Worm (Caenorhabditis elegans): ENCODE measurements around the gene ZK721.3.

The ZK721.3 gene

DNA sequence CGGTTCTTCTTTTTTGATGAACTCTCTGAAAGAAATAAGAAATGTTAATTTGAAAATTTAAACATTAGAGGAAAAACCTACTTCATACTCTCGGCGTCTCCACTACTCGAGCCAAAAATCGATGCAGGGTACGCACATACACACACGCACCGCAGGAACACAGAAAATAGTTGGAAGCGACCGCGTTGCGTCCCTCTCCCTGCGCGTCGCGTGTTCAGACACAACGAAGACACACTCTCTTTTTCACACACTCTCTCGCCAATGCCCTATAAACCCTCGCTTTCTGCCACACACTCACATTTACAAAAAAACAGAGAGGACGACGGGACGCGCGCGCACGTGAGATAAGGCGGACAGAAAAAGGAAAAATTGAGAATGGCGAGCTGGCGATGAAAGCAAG is 26.6 kb downstream of the ZK721.3 start, which contains the start of gene R04E5.9 (continued):
- no peak for TF ChIP-seq nhr-12 (tag; optimal IDR thresholded peaks at IDR 0.05)
- TF ChIP-seq sea-2 (GFP tag; optimal IDR thresholded peaks at IDR 0.05), result peak; percentile 90
- TF ChIP-seq ztf-11 (tag; optimal IDR thresholded peaks at IDR 0.05), result no peak
- peak; percentile 89 for TF ChIP-seq mdl-1 (tag; optimal IDR thresholded peaks at IDR 0.05)
- TF ChIP-seq unc-39 (tag; optimal IDR thresholded peaks at IDR 0.05), result no peak
- TF ChIP-seq zag-1 (tag; optimal IDR thresholded peaks at IDR 0.05), result no peak
- no peak for TF ChIP-seq nhr-67 (tag; optimal IDR thresholded peaks at IDR 0.05)
- no peak for TF ChIP-seq nhr-237 (tag; optimal IDR thresholded peaks at IDR 0.05)
- TF ChIP-seq nhr-77 (tag; optimal IDR thresholded peaks at IDR 0.05), result no peak
- TF ChIP-seq elt-3 (tag; optimal IDR thresholded peaks at IDR 0.05), result no peak
- TF ChIP-seq lsy-12 (tag; optimal IDR thresholded peaks at IDR 0.05), result peak; percentile 10
- TF ChIP-seq tbx-2 (tag; optimal IDR thresholded peaks at IDR 0.05), result peak; percentile 64
- peak; percentile 52 for TF ChIP-seq R02D3.7 (tag; optimal IDR thresholded peaks at IDR 0.05)
- TF ChIP-seq elt-1 (tag; optimal IDR thresholded peaks at IDR 0.05), result peak; percentile 57

DNA sequence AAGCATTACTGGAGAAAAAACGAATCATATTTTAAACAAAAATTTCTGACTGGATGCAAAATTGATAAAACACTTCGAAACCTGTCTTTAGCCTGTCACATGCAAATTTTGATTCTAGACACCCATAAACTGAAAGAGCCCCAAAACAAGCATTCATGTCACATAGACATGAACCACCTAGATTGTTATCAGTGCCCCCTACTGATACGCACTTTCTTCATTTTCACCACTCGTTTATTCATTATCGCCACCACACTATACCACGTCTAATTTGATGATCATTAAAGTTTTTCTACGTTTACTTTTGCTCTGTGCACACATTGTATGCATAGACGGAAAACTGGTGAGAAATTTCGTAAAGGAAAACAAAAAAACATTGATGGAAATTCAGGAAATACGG is 27.6 kb downstream of the ZK721.3 start, which contains the start of gene cnnm-2:
Gene cnnm-2 (plus strand): TSS at position 190 of the 400 bp plus-strand sequence.
- TF ChIP-seq egl-27 (tag; optimal IDR thresholded peaks at IDR 0.05) (no peak), elt-2 (tag; optimal IDR thresholded peaks at IDR 0.05) (peak; percentile 89), nhr-12 (tag; optimal IDR thresholded peaks at IDR 0.05) (no peak), lin-39 (tag; optimal IDR thresholded peaks at IDR 0.05) (no peak), ama-1 (optimal IDR thresholded peaks at IDR 0.05) (no peak), ZK546.5 (tag; optimal IDR thresholded peaks at IDR 0.05) (no peak), pqm-1 (tag; optimal IDR thresholded peaks at IDR 0.05) (peak; percentile 63), nhr-77 (tag; optimal IDR thresholded peaks at IDR 0.05) (no peak), lin-15B (tag; optimal IDR thresholded peaks at IDR 0.05) (no peak), skn-1 (tag; optimal IDR thresholded peaks at IDR 0.05) (no peak), R02D3.7 (tag; optimal IDR thresholded peaks at IDR 0.05) (no peak), nhr-11 (tag; optimal IDR thresholded peaks at IDR 0.05) (no peak), unc-62 (GFP tag; optimal IDR thresholded peaks at IDR 0.05) (no peak), pha-4 (tag; optimal IDR thresholded peaks at IDR 0.05) (peak; percentile 15)

DNA sequence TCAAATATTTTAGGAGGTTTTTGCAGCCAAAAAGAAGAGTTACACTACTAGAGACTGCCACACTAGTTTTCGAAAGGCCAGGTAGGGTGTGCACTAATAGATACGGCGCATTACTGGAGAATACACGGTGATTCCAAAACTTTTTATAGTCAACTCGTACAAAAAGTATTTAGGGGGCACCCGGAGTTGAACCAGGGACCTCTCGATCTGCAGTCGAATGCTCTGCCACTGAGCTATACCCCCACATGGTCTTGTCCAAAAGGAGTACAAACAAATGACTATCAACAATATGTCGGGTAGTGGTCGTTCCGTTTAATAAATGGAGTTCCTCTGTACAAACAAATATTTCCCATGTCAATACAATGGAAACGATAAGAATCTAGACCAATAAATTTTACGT is 33.6 kb downstream of the ZK721.3 start:
- TF ChIP-seq R02D3.7 (tag; optimal IDR thresholded peaks at IDR 0.05), result no peak
- no peak for TF ChIP-seq nhr-76 (tag; optimal IDR thresholded peaks at IDR 0.05)
- no peak for TF ChIP-seq snpc-4 (tag; optimal IDR thresholded peaks at IDR 0.05)
- no peak for TF ChIP-seq nhr-67 (tag; optimal IDR thresholded peaks at IDR 0.05)
- TF ChIP-seq elt-2 (tag; optimal IDR thresholded peaks at IDR 0.05), result peak; percentile 47
- no peak for TF ChIP-seq nfya-1 (tag; optimal IDR thresholded peaks at IDR 0.05; ENCODE audit: insufficient read depth)
- TF ChIP-seq pqm-1 (tag; optimal IDR thresholded peaks at IDR 0.05), result peak; percentile 15
- no peak for TF ChIP-seq egl-5 (tag; optimal IDR thresholded peaks at IDR 0.05)
- no peak for TF ChIP-seq nhr-25 (tag; optimal IDR thresholded peaks at IDR 0.05)
- TF ChIP-seq tbx-2 (tag; optimal IDR thresholded peaks at IDR 0.05), result no peak
- TF ChIP-seq hmg-11 (tag; optimal IDR thresholded peaks at IDR 0.05), result no peak
- TF ChIP-seq pha-4 (tag; optimal IDR thresholded peaks at IDR 0.05), result peak; percentile 43

DNA sequence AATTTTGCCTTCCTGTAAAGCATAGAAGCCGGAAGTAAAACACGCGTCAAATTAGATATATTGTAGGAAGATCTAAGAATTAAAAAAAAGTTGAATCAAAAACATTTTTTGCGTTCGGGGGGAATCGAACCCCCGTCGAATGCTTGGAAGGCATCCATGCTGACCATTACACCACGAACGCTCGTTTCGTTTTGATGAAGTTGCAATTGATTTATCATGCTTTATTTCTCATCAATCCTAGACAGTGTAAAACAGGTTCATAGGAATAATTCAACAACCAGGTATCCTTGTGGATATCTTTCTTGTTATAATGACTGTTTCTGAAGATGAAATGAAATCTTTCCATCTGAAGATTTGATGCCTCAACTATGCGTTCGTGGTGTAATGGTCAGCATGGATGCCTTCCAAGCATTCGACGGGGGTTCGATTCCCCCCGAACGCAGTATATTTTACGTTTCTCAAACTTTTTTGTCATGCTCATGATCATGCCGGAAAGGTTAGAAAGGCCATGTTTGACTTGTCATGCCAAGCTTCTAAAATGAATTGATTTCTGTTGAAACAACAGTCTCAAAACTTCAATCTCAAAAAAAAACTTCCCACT is 35.6 kb downstream of the ZK721.3 start:
- peak; percentile 52 for TF ChIP-seq nhr-43 (tag; optimal IDR thresholded peaks at IDR 0.05; ENCODE audit: poor library complexity, severe bottlenecking)
- TF ChIP-seq nhr-76 (tag; optimal IDR thresholded peaks at IDR 0.05), result no peak
- TF ChIP-seq unc-62 (GFP tag; optimal IDR thresholded peaks at IDR 0.05), result no peak
- TF ChIP-seq nhr-12 (tag; optimal IDR thresholded peaks at IDR 0.05), result no peak
- no peak for TF ChIP-seq elt-3 (tag; optimal IDR thresholded peaks at IDR 0.05)
- TF ChIP-seq nhr-23 (tag; optimal IDR thresholded peaks at IDR 0.05), result no peak
- no peak for TF ChIP-seq eor-1 (tag; optimal IDR thresholded peaks at IDR 0.05)
- no peak for TF ChIP-seq lsy-12 (tag; optimal IDR thresholded peaks at IDR 0.05)
- no peak for TF ChIP-seq elt-1 (tag; optimal IDR thresholded peaks at IDR 0.05)
- TF ChIP-seq nhr-25 (tag; optimal IDR thresholded peaks at IDR 0.05), result peak; percentile 22
- TF ChIP-seq ama-1 (optimal IDR thresholded peaks at IDR 0.05), result no peak
- TF ChIP-seq egl-27 (tag; optimal IDR thresholded peaks at IDR 0.05), result no peak
- TF ChIP-seq R02D3.7 (tag; optimal IDR thresholded peaks at IDR 0.05), result no peak
- TF ChIP-seq tbx-2 (tag; optimal IDR thresholded peaks at IDR 0.05), result no peak
- peak; percentile 14 for TF ChIP-seq elt-2 (tag; optimal IDR thresholded peaks at IDR 0.05)
